Worm (Caenorhabditis elegans): Measurements from ENCODE around the gene F13D11.3.

F13D11.3 gene

DNA sequence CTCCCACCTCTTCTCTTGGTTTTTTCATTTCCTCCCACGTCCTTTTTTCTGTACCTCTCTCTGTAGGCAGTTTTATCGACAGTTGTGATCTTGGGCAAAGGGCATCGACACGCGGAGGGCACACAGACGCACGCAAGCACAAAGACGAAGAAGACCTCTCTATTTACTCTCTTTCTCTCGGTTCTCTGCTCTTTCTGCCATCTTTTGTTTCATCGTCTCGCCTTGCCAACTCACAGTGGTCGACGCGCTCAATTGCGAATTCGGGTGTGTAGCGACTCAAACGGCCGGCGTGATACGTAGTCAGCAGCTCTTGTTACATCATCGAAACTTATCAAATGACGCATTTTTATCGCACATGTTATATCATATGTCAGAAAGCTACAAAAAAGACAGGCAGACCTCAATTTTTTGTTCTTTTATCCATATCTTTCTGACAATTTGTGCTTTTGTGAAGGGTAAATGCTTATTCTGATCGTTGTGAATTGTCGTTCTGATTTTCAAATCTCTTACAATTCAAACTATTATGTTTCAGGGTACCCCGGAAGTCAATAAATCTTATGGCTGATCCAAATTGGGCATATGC, 35.4 kb upstream of the F13D11.3 start, which contains the start of gene puf-9:
TSS of gene puf-9 (plus strand) at position 533 of the 583 bp plus-strand sequence.
- TF ChIP-seq ztf-11 (tag; optimal IDR thresholded peaks at IDR 0.05) (peak; percentile 80), ceh-39 (tag; optimal IDR thresholded peaks at IDR 0.05) (peak; percentile 95), drap-1 (GFP tag; optimal IDR thresholded peaks at IDR 0.05) (peak; percentile 83), mab-5 (tag; optimal IDR thresholded peaks at IDR 0.05) (peak; percentile 9), hlh-1 (tag; optimal IDR thresholded peaks at IDR 0.05) (peak; percentile 87), zip-8 (tag; optimal IDR thresholded peaks at IDR 0.05) (peak; percentile 61), ceh-83 (GFP tag; optimal IDR thresholded peaks at IDR 0.05) (no peak), lin-32 (GFP tag; optimal IDR thresholded peaks at IDR 0.05) (no peak), ces-1 (GFP tag; optimal IDR thresholded peaks at IDR 0.05) (peak; percentile 53), unc-120 (tag; optimal IDR thresholded peaks at IDR 0.05; ENCODE audit: poor library complexity, severe bottlenecking) (peak; percentile 82), nhr-2 (tag; optimal IDR thresholded peaks at IDR 0.05) (peak; percentile 68), snpc-4 (tag; optimal IDR thresholded peaks at IDR 0.05) (no peak), tbx-8 (GFP tag; optimal IDR thresholded peaks at IDR 0.05) (peak; percentile 64), sptf-1 (tag; optimal IDR thresholded peaks at IDR 0.05) (peak; percentile 82), nhr-12 (tag; optimal IDR thresholded peaks at IDR 0.05) (peak; percentile 32), ceh-43 (GFP tag; optimal IDR thresholded peaks at IDR 0.05) (no peak), unc-39 (tag; optimal IDR thresholded peaks at IDR 0.05) (peak; percentile 80), unc-62 (GFP tag; optimal IDR thresholded peaks at IDR 0.05) (peak; percentile 93), nhr-237 (tag; optimal IDR thresholded peaks at IDR 0.05) (peak; percentile 94), blmp-1 (tag; optimal IDR thresholded peaks at IDR 0.05) (no peak), M03D4.4 (tag; optimal IDR thresholded peaks at IDR 0.05) (peak; percentile 36), cnd-1 (tag; optimal IDR thresholded peaks at IDR 0.05) (peak; percentile 79), elt-3 (tag; optimal IDR thresholded peaks at IDR 0.05) (peak; percentile 77), ham-2 (GFP tag; optimal IDR thresholded peaks at IDR 0.05) (peak; percentile 55), sem-2 (GFP tag; optimal IDR thresholded peaks at IDR 0.05) (no peak), mls-2 (tag; optimal IDR thresholded peaks at IDR 0.05) (peak; percentile 86), elt-1 (tag; optimal IDR thresholded peaks at IDR 0.05; ENCODE audit: borderline replicate concordance, insufficient read depth) (peak; percentile 58), lin-13 (tag; optimal IDR thresholded peaks at IDR 0.05) (peak; percentile 93), nhr-76 (tag; optimal IDR thresholded peaks at IDR 0.05) (peak; percentile 15), mep-1 (tag; optimal IDR thresholded peaks at IDR 0.05) (peak; percentile 99), flh-1 (GFP tag; optimal IDR thresholded peaks at IDR 0.05) (no peak), lsy-2 (tag; optimal IDR thresholded peaks at IDR 0.05) (peak; percentile 85), bed-3 (GFP tag; optimal IDR thresholded peaks at IDR 0.05) (no peak), pha-4 (tag; optimal IDR thresholded peaks at IDR 0.05) (peak; percentile 98), nhr-28 (tag; optimal IDR thresholded peaks at IDR 0.05) (no peak)

- no peak for TF ChIP-seq ceh-83 (GFP tag; optimal IDR thresholded peaks at IDR 0.05)
- no peak for TF ChIP-seq tbx-8 (GFP tag; optimal IDR thresholded peaks at IDR 0.05)
- TF ChIP-seq bed-3 (GFP tag; optimal IDR thresholded peaks at IDR 0.05), result no peak
- no peak for TF ChIP-seq nhr-28 (tag; optimal IDR thresholded peaks at IDR 0.05)
- no peak for TF ChIP-seq hlh-1 (tag; optimal IDR thresholded peaks at IDR 0.05)
- no peak for TF ChIP-seq ham-2 (GFP tag; optimal IDR thresholded peaks at IDR 0.05)
- no peak for TF ChIP-seq mep-1 (tag; optimal IDR thresholded peaks at IDR 0.05)
- no peak for TF ChIP-seq lin-13 (tag; optimal IDR thresholded peaks at IDR 0.05)
- no peak for TF ChIP-seq unc-39 (tag; optimal IDR thresholded peaks at IDR 0.05)
- TF ChIP-seq pha-4 (tag; optimal IDR thresholded peaks at IDR 0.05), result no peak
- no peak for TF ChIP-seq nhr-2 (tag; optimal IDR thresholded peaks at IDR 0.05)
- no peak for TF ChIP-seq cnd-1 (tag; optimal IDR thresholded peaks at IDR 0.05)
- TF ChIP-seq nhr-76 (tag; optimal IDR thresholded peaks at IDR 0.05), result no peak
- no peak for TF ChIP-seq nhr-237 (tag; optimal IDR thresholded peaks at IDR 0.05)
- no peak for TF ChIP-seq zip-8 (tag; optimal IDR thresholded peaks at IDR 0.05)
- no peak for TF ChIP-seq sem-2 (GFP tag; optimal IDR thresholded peaks at IDR 0.05)
- no peak for TF ChIP-seq unc-120 (tag; optimal IDR thresholded peaks at IDR 0.05; ENCODE audit: poor library complexity, severe bottlenecking)
- no peak for TF ChIP-seq mls-2 (tag; optimal IDR thresholded peaks at IDR 0.05)
- no peak for TF ChIP-seq M03D4.4 (tag; optimal IDR thresholded peaks at IDR 0.05)
- TF ChIP-seq mab-5 (tag; optimal IDR thresholded peaks at IDR 0.05), result no peak
These were observed 33.9 kb upstream of the F13D11.3 start, which contains the start of gene dct-11 for ce11 chrX:5839643-5840042. dct-11 (minus strand) TSS chrX:5839778.

DNA sequence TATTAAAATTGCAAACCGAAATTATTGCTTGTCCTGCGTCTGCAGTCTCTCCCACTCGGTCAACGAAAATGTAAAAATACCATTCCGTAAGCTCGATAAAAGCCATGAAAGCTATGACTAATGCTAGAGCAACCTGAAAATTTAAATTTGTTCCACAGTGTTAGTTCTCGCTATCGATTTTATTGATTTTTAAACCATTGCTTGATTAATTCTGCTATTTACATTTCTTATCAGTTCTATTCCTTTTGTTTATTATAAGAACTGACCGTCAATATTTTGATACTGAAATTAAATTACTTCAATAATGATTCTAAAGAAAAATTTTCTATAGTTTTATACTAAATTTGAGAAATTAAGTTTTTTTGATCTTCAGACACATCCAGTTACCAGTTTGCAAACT, 33.4 kb upstream of the F13D11.3 start:
- TF ChIP-seq nhr-2 (tag; optimal IDR thresholded peaks at IDR 0.05) (no peak), mep-1 (tag; optimal IDR thresholded peaks at IDR 0.05) (no peak), pha-4 (tag; optimal IDR thresholded peaks at IDR 0.05) (no peak), M03D4.4 (tag; optimal IDR thresholded peaks at IDR 0.05) (no peak), lin-32 (GFP tag; optimal IDR thresholded peaks at IDR 0.05) (no peak), mls-2 (tag; optimal IDR thresholded peaks at IDR 0.05) (no peak), unc-62 (GFP tag; optimal IDR thresholded peaks at IDR 0.05) (no peak), ceh-83 (GFP tag; optimal IDR thresholded peaks at IDR 0.05) (no peak), ceh-43 (GFP tag; optimal IDR thresholded peaks at IDR 0.05) (no peak), bed-3 (GFP tag; optimal IDR thresholded peaks at IDR 0.05) (no peak), cnd-1 (tag; optimal IDR thresholded peaks at IDR 0.05) (no peak), tbx-8 (GFP tag; optimal IDR thresholded peaks at IDR 0.05) (no peak)
